Fruit fly (Drosophila melanogaster) whole organism, embryonic: ENCODE data around the gene ct.

Experiments used
- Ada2b ChIP-seq: fragments of 200-800 bp; sonication (Bioruptor generic); IDR thresholded peaks from 2 replicates; pipeline ENCODE4 v1.3.6; 2022; ENCODE audit warnings: missing biosample characterization, missing genetic modification characterization
- C15 ChIP-seq: fragments of 200-800 bp; sonication (Bioruptor generic); IDR thresholded peaks from 3 replicates; pipeline ENCODE4 v1.3.6; 2022; ENCODE audit warnings: missing biosample characterization, missing genetic modification characterization
- CG10431 ChIP-seq: fragments of 200-800 bp; sonication (Bioruptor generic); optimal IDR thresholded peaks from 3 replicates; lab custom pipeline; 2018; ENCODE audit warnings: missing biosample characterization, mild to moderate bottlenecking, missing genetic modification characterization
- CG11247 ChIP-seq: fragments of 200-800 bp; sonication (Bioruptor generic); IDR thresholded peaks from 2 replicates; pipeline ENCODE4 v1.3.6; 2022; ENCODE audit warnings: missing biosample characterization, missing genetic modification characterization
- CG11696 ChIP-seq: fragments of 200-800 bp; sonication (Bioruptor generic); IDR thresholded peaks from 2 replicates; pipeline ENCODE4 v1.3.6; 2022; ENCODE audit warnings: missing biosample characterization, missing genetic modification characterization
- CG13894 ChIP-seq: fragments of 200-800 bp; sonication (Bioruptor generic); optimal IDR thresholded peaks from 3 replicates; lab custom pipeline; 2018; ENCODE audit warnings: missing biosample characterization, mild to moderate bottlenecking, missing genetic modification characterization, moderate library complexity
- CG14441 ChIP-seq: fragments of 200-800 bp; sonication (Bioruptor generic); IDR thresholded peaks from 2 replicates; pipeline ENCODE4 v1.3.6; 2022; ENCODE audit warnings: missing biosample characterization, missing genetic modification characterization
- CG17829 ChIP-seq: fragments of 200-800 bp; optimal IDR thresholded peaks from 2 replicates; lab custom pipeline; 2019; ENCODE audit warnings: missing biosample characterization, mild to moderate bottlenecking, missing genetic modification characterization, moderate library complexity
- CG3065 ChIP-seq: fragments of 200-800 bp; sonication (Bioruptor generic); optimal IDR thresholded peaks from 2 replicates; lab custom pipeline; 2016; ENCODE audit warnings: missing biosample characterization, missing genetic modification characterization
- CG32772 ChIP-seq: fragments of 200-800 bp; sonication (Bioruptor generic); IDR thresholded peaks from 2 replicates; pipeline ENCODE4 v1.3.6; 2022; ENCODE audit warnings: missing biosample characterization, missing genetic modification characterization
- CG3726 ChIP-seq: fragments of 200-800 bp; sonication (Bioruptor generic); IDR thresholded peaks from 3 replicates; pipeline ENCODE4, ENCODE4 v1.3.6; 2022; ENCODE audit warnings: missing biosample characterization, missing genetic modification characterization
- CG4820 ChIP-seq: fragments of 200-800 bp; sonication (Bioruptor generic); optimal IDR thresholded peaks from 3 replicates; lab custom pipeline; 2016; ENCODE audit warnings: missing biosample characterization, missing genetic modification characterization
- CG6254 ChIP-seq: fragments of 200-800 bp; sonication (Bioruptor generic); optimal IDR thresholded peaks from 3 replicates; lab custom pipeline; 2017; ENCODE audit warnings: mild to moderate bottlenecking, missing biosample characterization, missing genetic modification reagents, missing genetic modification characterization
- CG6683 ChIP-seq: fragments of 200-800 bp; sonication (Bioruptor generic); optimal IDR thresholded peaks from 2 replicates; lab custom pipeline; 2017; ENCODE audit warnings: missing biosample characterization, mild to moderate bottlenecking, missing genetic modification characterization, missing genetic modification reagents
- CG6813 ChIP-seq: fragments of 200-800 bp; sonication (Bioruptor generic); optimal IDR thresholded peaks from 2 replicates; lab custom pipeline; 2017; ENCODE audit warnings: missing biosample characterization, missing genetic modification characterization, mild to moderate bottlenecking, moderate library complexity, missing genetic modification reagents
- CG7372 ChIP-seq: fragments of 200-800 bp; sonication (Bioruptor generic); IDR thresholded peaks from 2 replicates; pipeline ENCODE4 v1.3.6; 2022; ENCODE audit warnings: missing biosample characterization, missing genetic modification characterization
- CG8388 ChIP-seq: fragments of 200-800 bp; sonication (Bioruptor generic); optimal IDR thresholded peaks from 2 replicates; lab custom pipeline; 2019; ENCODE audit warnings: missing biosample characterization, mild to moderate bottlenecking, missing genetic modification characterization, moderate library complexity
- CHES-1-like ChIP-seq: fragments of 200-800 bp; sonication (Bioruptor generic); optimal IDR thresholded peaks from 2 replicates; lab custom pipeline; 2016; ENCODE audit warnings: missing biosample characterization, missing genetic modification characterization
- CTCF ChIP-seq: fragments of 200-800 bp; sonication (Bioruptor generic); optimal IDR thresholded peaks from 2 replicates; lab custom pipeline; 2017; ENCODE audit warnings: missing biosample characterization, mild to moderate bottlenecking, missing genetic modification characterization, moderate library complexity
- CoRest ChIP-seq: fragments of 200-800 bp; sonication (Bioruptor generic); optimal IDR thresholded peaks from 3 replicates; lab custom pipeline; 2018; ENCODE audit warnings: missing biosample characterization, mild to moderate bottlenecking, missing genetic modification characterization, moderate library complexity
- E2f2 ChIP-seq: fragments of 200-800 bp; sonication (Bioruptor generic); IDR thresholded peaks from 2 replicates; pipeline ENCODE4 v1.3.6; 2022; ENCODE audit warnings: missing biosample characterization, missing genetic modification characterization
- Elba2 ChIP-seq: fragments of 200-800 bp; sonication (Bioruptor generic); optimal IDR thresholded peaks from 3 replicates; lab custom pipeline; 2016; ENCODE audit warnings: missing biosample characterization, missing genetic modification characterization
- Hmx ChIP-seq: fragments of 200-800 bp; sonication (Bioruptor generic); optimal IDR thresholded peaks from 2 replicates; lab custom pipeline; 2016; ENCODE audit warnings: missing biosample characterization, missing genetic modification characterization
- Hr3 ChIP-seq: fragments of 200-800 bp; sonication (Bioruptor generic); optimal IDR thresholded peaks from 3 replicates; lab custom pipeline; 2016; ENCODE audit warnings: missing biosample characterization, missing genetic modification characterization
- Meics ChIP-seq: fragments of 200-800 bp; sonication (Bioruptor generic); optimal IDR thresholded peaks from 2 replicates; lab custom pipeline; 2017; ENCODE audit warnings: missing biosample characterization, mild to moderate bottlenecking, missing genetic modification characterization
- Myb ChIP-seq: fragments of 200-800 bp; sonication (Bioruptor generic); optimal IDR thresholded peaks from 2 replicates; lab custom pipeline; 2016; ENCODE audit warnings: missing biosample characterization, missing genetic modification characterization
- NC2α ChIP-seq: fragments of 200-800 bp; sonication (Bioruptor generic); optimal IDR thresholded peaks from 2 replicates; lab custom pipeline; 2016; ENCODE audit warnings: missing biosample characterization, missing genetic modification characterization
- NFAT ChIP-seq: fragments of 200-800 bp; sonication (Bioruptor generic); IDR thresholded peaks from 2 replicates; pipeline ENCODE4 v1.3.6; 2022; ENCODE audit warnings: missing biosample characterization, missing genetic modification characterization
- Poxn ChIP-seq: fragments of 200-800 bp; sonication (Bioruptor generic); IDR thresholded peaks from 2 replicates; pipeline ENCODE4 v1.3.6; 2022; ENCODE audit warnings: missing biosample characterization, missing genetic modification characterization
- Rx ChIP-seq: fragments of 200-800 bp; sonication (Bioruptor generic); IDR thresholded peaks from 2 replicates; pipeline ENCODE4 v1.3.6; 2022; ENCODE audit warnings: missing biosample characterization, missing genetic modification characterization
- Spps ChIP-seq: fragments of 200-800 bp; sonication (Bioruptor generic); optimal IDR thresholded peaks from 2 replicates; lab custom pipeline; 2018; ENCODE audit warnings: missing biosample characterization, mild to moderate bottlenecking, missing genetic modification characterization
- ara ChIP-seq: fragments of 200-800 bp; sonication (Bioruptor generic); IDR thresholded peaks from 2 replicates; pipeline ENCODE4 v1.3.6; 2022; ENCODE audit warnings: missing biosample characterization, missing genetic modification characterization
- ase ChIP-seq: fragments of 200-800 bp; sonication (Bioruptor generic); IDR thresholded peaks from 3 replicates; pipeline ENCODE4 v1.3.6; 2022; ENCODE audit warnings: missing biosample characterization, missing genetic modification characterization
- cas ChIP-seq: fragments of 200-800 bp; sonication (Bioruptor generic); IDR thresholded peaks from 2 replicates; pipeline ENCODE4 v1.3.6; 2022; ENCODE audit warnings: missing biosample characterization, missing genetic modification characterization
- chn ChIP-seq: fragments of 200-800 bp; sonication (Bioruptor generic); optimal IDR thresholded peaks from 2 replicates; lab custom pipeline; 2016; ENCODE audit warnings: missing biosample characterization, missing genetic modification characterization
- disco-r ChIP-seq: fragments of 200-800 bp; sonication (Bioruptor generic); optimal IDR thresholded peaks from 2 replicates; lab custom pipeline; 2016; ENCODE audit warnings: missing biosample characterization, missing genetic modification characterization
- ems ChIP-seq: fragments of 200-800 bp; sonication (Bioruptor generic); optimal IDR thresholded peaks from 3 replicates; lab custom pipeline; 2016; ENCODE audit warnings: missing biosample characterization, missing genetic modification characterization
- exex ChIP-seq: fragments of 200-800 bp; sonication (Bioruptor generic); optimal IDR thresholded peaks from 4 replicates; lab custom pipeline; 2018; ENCODE audit warnings: missing biosample characterization, mild to moderate bottlenecking, missing genetic modification characterization, moderate library complexity
- nau ChIP-seq: fragments of 200-800 bp; sonication (Bioruptor generic); optimal IDR thresholded peaks from 3 replicates; lab custom pipeline; 2017; ENCODE audit warnings: missing biosample characterization, mild to moderate bottlenecking, missing genetic modification characterization, missing genetic modification reagents
- pfk ChIP-seq: fragments of 200-800 bp; sonication (Bioruptor generic); optimal IDR thresholded peaks from 2 replicates; lab custom pipeline; 2018; ENCODE audit warnings: missing biosample characterization, mild to moderate bottlenecking, missing genetic modification characterization, moderate library complexity
- run ChIP-seq: fragments of 200-800 bp; sonication (Bioruptor generic); optimal IDR thresholded peaks from 3 replicates; lab custom pipeline; 2018; ENCODE audit warnings: missing biosample characterization, mild to moderate bottlenecking, missing genetic modification characterization
- sc ChIP-seq, 3 experiments: fragments of >200 bp in 2 of 3; fragments of 200-800 bp in 1 of 3; sonication (Bioruptor generic) in 1 of 3; optimal IDR thresholded peaks; 2 replicates in 2 of 3; 3 replicates in 1 of 3; lab custom pipeline; 2017; ENCODE audit warnings: mild to moderate bottlenecking in 1 of 3, missing biosample characterization in 1 of 3, missing genetic modification characterization in 1 of 3, missing genetic modification reagents in 1 of 3
- sd ChIP-seq: fragments of 200-800 bp; sonication (Bioruptor generic); optimal IDR thresholded peaks from 3 replicates; lab custom pipeline; 2018; ENCODE audit warnings: missing biosample characterization, mild to moderate bottlenecking, missing genetic modification characterization, moderate library complexity
- sens-2 ChIP-seq: fragments of 200-800 bp; sonication (Bioruptor generic); IDR thresholded peaks from 2 replicates; pipeline ENCODE4 v1.3.6; 2022; ENCODE audit warnings: missing biosample characterization, missing genetic modification characterization
- sug ChIP-seq: fragments of 200-800 bp; optimal IDR thresholded peaks from 2 replicates; lab custom pipeline; 2019; ENCODE audit warnings: missing biosample characterization, mild to moderate bottlenecking, missing genetic modification characterization, moderate library complexity
- twi ChIP-seq: fragments of 200-800 bp; optimal IDR thresholded peaks from 2 replicates; lab custom pipeline; 2019; ENCODE audit warnings: missing biosample characterization, mild to moderate bottlenecking, missing genetic modification characterization, moderate library complexity
- vfl ChIP-seq: fragments of 200-800 bp; sonication (Bioruptor generic); optimal IDR thresholded peaks from 2 replicates; lab custom pipeline; 2016; ENCODE audit warnings: missing biosample characterization, missing genetic modification characterization
- vnd ChIP-seq: fragments of 200-800 bp; sonication (Bioruptor generic); IDR thresholded peaks from 3 replicates; pipeline ENCODE4 v1.3.6; 2022; ENCODE audit warnings: missing biosample characterization, missing genetic modification characterization; ENCODE audit not compliant: partially characterized antibody
- yki ChIP-seq: fragments of >200 bp; optimal IDR thresholded peaks from 3 replicates; lab custom pipeline; 2018
- zfh1 ChIP-seq: fragments of 200-800 bp; sonication (Bioruptor generic); IDR thresholded peaks from 3 replicates; pipeline ENCODE4 v1.3.6; 2022; ENCODE audit warnings: missing biosample characterization, missing genetic modification characterization

Gene ct

DNA sequence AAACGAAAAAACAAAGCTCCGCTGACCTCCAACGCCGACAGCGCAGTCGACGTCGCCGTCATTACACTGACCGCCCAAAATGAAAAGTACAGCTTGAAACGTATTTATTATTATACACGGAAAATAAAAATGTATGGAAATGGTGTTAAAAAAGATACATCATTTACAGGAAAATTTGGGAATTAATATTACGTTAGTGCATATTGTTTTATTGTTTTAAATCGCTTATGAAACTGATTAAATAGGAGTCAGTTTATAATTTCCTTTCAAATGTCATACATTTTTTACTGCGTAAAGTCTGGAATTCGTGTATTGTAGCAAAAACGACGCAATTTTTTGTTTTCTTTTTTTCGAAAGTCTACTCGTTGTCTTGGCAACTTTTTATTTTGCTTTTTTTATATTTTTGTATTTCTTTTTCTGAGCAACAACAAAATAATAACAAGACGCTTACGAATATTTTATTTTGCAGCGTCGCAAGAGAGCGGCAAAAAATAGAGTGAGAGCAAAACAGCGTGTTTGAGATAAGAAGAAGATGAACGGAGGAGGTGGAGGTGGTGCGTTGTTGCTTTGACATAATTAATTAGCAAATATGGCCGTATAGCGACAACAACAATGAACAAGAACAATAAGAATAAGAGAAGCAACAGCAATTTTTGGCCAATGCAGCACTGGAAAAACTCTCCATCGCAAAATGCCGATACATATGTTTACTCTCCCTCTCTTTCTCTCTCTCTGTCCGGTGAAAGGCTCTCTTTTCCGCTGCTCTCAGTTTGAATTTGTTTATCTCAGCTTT lies 83.9 kb downstream of the ct start (continued):
- peak; percentile 82 for TF ChIP-seq CoRest
- TF ChIP-seq vfl (GFP tag; lab: Kevin White, UChicago): peak; percentile 21
- TF ChIP-seq yki (lab: Kevin White, UChicago): peak; percentile 84
- peak; percentile 52 for TF ChIP-seq nau (GFP tag; lab: Kevin White, UChicago)
- TF ChIP-seq ase (GFP tag; lab: Robert Waterston, UW): peak; percentile 47; the same call in 1 of the 3 replicates
- peak; percentile 67 for TF ChIP-seq CG6813
- no peak for TF ChIP-seq CG10431 (GFP tag; lab: Kevin White, UChicago)
- peak; percentile 4 for TF ChIP-seq pfk (GFP tag; lab: Kevin White, UChicago)
- peak; percentile 2 for TF ChIP-seq CG6254 (GFP tag; lab: Kevin White, UChicago)
- no peak for TF ChIP-seq ara (GFP tag; lab: Robert Waterston, UW)
- peak; percentile 49 for TF ChIP-seq Poxn
- TF ChIP-seq Myb (GFP tag; lab: Kevin White, UChicago): peak; percentile 36
- peak; percentile 31 for TF ChIP-seq CG6683 (GFP tag; lab: Kevin White, UChicago)
- no peak for TF ChIP-seq cas (GFP tag; lab: Robert Waterston, UW)
- no peak for TF ChIP-seq run (tag; lab: Kevin White, UChicago)
- TF ChIP-seq CTCF (GFP tag; lab: Kevin White, UChicago): no peak
- TF ChIP-seq Elba2 (GFP tag; lab: Kevin White, UChicago): no peak
- peak; percentile 38 for TF ChIP-seq disco-r
- TF ChIP-seq Hmx: peak; percentile 31
- no peak for TF ChIP-seq sc (optimal IDR thresholded peaks at IDR 0.05; lab: Kevin White, UChicago)
- TF ChIP-seq sc (GFP tag; optimal IDR thresholded peaks at IDR 0.05; lab: Kevin White, UChicago): no peak
- TF ChIP-seq sd (tag; lab: Kevin White, UChicago): peak; percentile 78
- peak; percentile 52 for TF ChIP-seq NFAT (GFP tag; lab: Robert Waterston, UW)
- TF ChIP-seq CG3726 (GFP tag; lab: Robert Waterston, UW): peak; percentile 59; the same call in 1 of the 3 replicates
- peak; percentile 51 for TF ChIP-seq CG4820 (GFP tag; lab: Kevin White, UChicago)
- TF ChIP-seq CG17829 (tag; lab: Kevin White, UChicago): peak; percentile 56
- peak; percentile 59 for TF ChIP-seq ems (GFP tag; lab: Kevin White, UChicago)
- TF ChIP-seq Meics (GFP tag; lab: Kevin White, UChicago): peak; percentile 88
- TF ChIP-seq CG11696 (GFP tag; lab: Robert Waterston, UW): 0 out of 2 replicates have a peak, but pooled peaks have one; percentile 12
- TF ChIP-seq zfh1 (GFP tag; lab: Robert Waterston, UW): peak; percentile 57; the same call in 2 of the 3 replicates
- no peak for TF ChIP-seq sens-2 (GFP tag; lab: Robert Waterston, UW)
- TF ChIP-seq Spps (tag; lab: Kevin White, UChicago): peak; percentile 34
- peak; percentile 15; the same call in 1 of the 2 replicates for TF ChIP-seq CG11247 (GFP tag; lab: Robert Waterston, UW)
- TF ChIP-seq CG32772 (GFP tag; lab: Robert Waterston, UW): peak; percentile 20
- TF ChIP-seq chn (GFP tag; lab: Kevin White, UChicago): peak; percentile 56
- peak; percentile 25; the same call in 1 of the 2 replicates for TF ChIP-seq E2f2 (GFP tag; lab: Robert Waterston, UW)
- TF ChIP-seq C15 (GFP tag; lab: Robert Waterston, UW): 0 out of 3 replicates have a peak, but pooled peaks have one; percentile 16
- TF ChIP-seq CG8388 (GFP tag; lab: Kevin White, UChicago): peak; percentile 69
- 0 out of 2 replicates have a peak, but pooled peaks have one; percentile 37 for TF ChIP-seq Rx (GFP tag; lab: Robert Waterston, UW)
- no peak for TF ChIP-seq twi (tag; lab: Kevin White, UChicago)
- TF ChIP-seq vnd (GFP tag; lab: Robert Waterston, UW): no peak
- peak; percentile 95 for TF ChIP-seq CHES-1-like (GFP tag; lab: Kevin White, UChicago)
- peak; percentile 46 for TF ChIP-seq CG13894 (tag; lab: Kevin White, UChicago)
- TF ChIP-seq NC2α (GFP tag; lab: Kevin White, UChicago): peak; percentile 29
- peak; percentile 48 for TF ChIP-seq sug (tag; lab: Kevin White, UChicago)
- TF ChIP-seq CG3065: no peak
- TF ChIP-seq CG14441 (GFP tag; lab: Robert Waterston, UW): peak; percentile 73
- TF ChIP-seq Hr3 (GFP tag; lab: Kevin White, UChicago): peak; percentile 64
- peak; percentile 44; the same call in 1 of the 2 replicates for TF ChIP-seq CG7372
- no peak for TF ChIP-seq exex (tag; lab: Kevin White, UChicago)
- TF ChIP-seq Ada2b (GFP tag; lab: Robert Waterston, UW): peak; percentile 52; the same call in 1 of the 2 replicates
